Worm (Caenorhabditis elegans) whole organism, L3 larva: Measurements from ENCODE around the gene F30B5.11.

Experiments used
- R02D3.7 ChIP-seq: fragments of 150-350 bp; optimal IDR thresholded peaks from 2 replicates; lab custom pipeline; 2014; ENCODE audit warnings: missing biosample characterization, missing genetic modification characterization
- aly-2 ChIP-seq: fragments of 150-350 bp; optimal IDR thresholded peaks from 2 replicates; lab custom pipeline; 2014; ENCODE audit warnings: missing biosample characterization, missing genetic modification characterization
- ama-1 ChIP-seq: fragments of 150-350 bp; optimal IDR thresholded peaks from 2 replicates; lab custom pipeline; 2018
- ceh-16 ChIP-seq: sonication (generic microtip); optimal IDR thresholded peaks from 2 replicates; lab custom pipeline; 2017; ENCODE audit warnings: missing biosample characterization, missing genetic modification characterization
- ceh-28 ChIP-seq: fragments of 150-350 bp; optimal IDR thresholded peaks from 2 replicates; lab custom pipeline; 2014; ENCODE audit warnings: missing biosample characterization, missing genetic modification reagents, missing genetic modification characterization
- ceh-82 ChIP-seq: fragments of 150-350 bp; optimal IDR thresholded peaks from 2 replicates; lab custom pipeline; 2014; ENCODE audit warnings: missing biosample characterization, missing genetic modification characterization
- ceh-9 ChIP-seq: sonication (generic microtip); optimal IDR thresholded peaks from 2 replicates; lab custom pipeline; 2018; ENCODE audit warnings: missing biosample characterization, missing genetic modification characterization
- egl-5 ChIP-seq: fragments of 150-350 bp; optimal IDR thresholded peaks from 2 replicates; lab custom pipeline; 2017; ENCODE audit warnings: missing biosample characterization, missing genetic modification reagents, missing genetic modification characterization, inconsistent platforms
- elt-1 ChIP-seq: fragments of 150-350 bp; optimal IDR thresholded peaks from 2 replicates; lab custom pipeline; 2014; ENCODE audit warnings: missing biosample characterization, missing genetic modification characterization
- elt-3 ChIP-seq, 3 experiments: fragments of 150-350 bp in 1 of 3; sonication (generic microtip) in 2 of 3; optimal IDR thresholded peaks; 2 replicates in 2 of 3; 4 replicates in 1 of 3; lab custom pipeline; 2014 to 2017; ENCODE audit warnings: missing biosample characterization in 3 of 3, missing genetic modification characterization in 3 of 3
- fkh-10 ChIP-seq: sonication (generic microtip); optimal IDR thresholded peaks from 2 replicates; lab custom pipeline; 2017; ENCODE audit warnings: missing biosample characterization, missing genetic modification reagents, missing genetic modification characterization
- fkh-2 ChIP-seq: fragments of 150-350 bp; optimal IDR thresholded peaks from 2 replicates; lab custom pipeline; 2014; ENCODE audit warnings: missing biosample characterization, missing genetic modification reagents, missing genetic modification characterization
- fos-1 ChIP-seq: fragments of 150-350 bp; optimal IDR thresholded peaks from 2 replicates; lab custom pipeline; 2014; ENCODE audit warnings: missing biosample characterization, missing genetic modification characterization
- jun-1 ChIP-seq: fragments of 150-350 bp; optimal IDR thresholded peaks from 2 replicates; lab custom pipeline; 2014; ENCODE audit warnings: missing biosample characterization, missing genetic modification reagents, missing genetic modification characterization
- lin-15B ChIP-seq: fragments of 150-350 bp; optimal IDR thresholded peaks from 2 replicates; lab custom pipeline; 2014; ENCODE audit warnings: missing biosample characterization, missing genetic modification characterization
- lin-39 ChIP-seq: fragments of 150-350 bp; optimal IDR thresholded peaks from 2 replicates; lab custom pipeline; 2018; ENCODE audit warnings: missing biosample characterization, missing genetic modification reagents, missing genetic modification characterization
- lsy-12 ChIP-seq: sonication (generic microtip); optimal IDR thresholded peaks from 2 replicates; lab custom pipeline; 2016; ENCODE audit warnings: mild to moderate bottlenecking, missing genetic modification characterization, missing compliant biosample characterization
- mdl-1 ChIP-seq: fragments of 150-350 bp; optimal IDR thresholded peaks from 2 replicates; lab custom pipeline; 2014; ENCODE audit warnings: missing biosample characterization, missing genetic modification characterization
- nfya-1 ChIP-seq: sonication (generic microtip); optimal IDR thresholded peaks from 2 replicates; lab custom pipeline; 2017; ENCODE audit warnings: missing genetic modification characterization, mild to moderate bottlenecking, missing compliant biosample characterization, antibody characterized with exemption, moderate library complexity; ENCODE audit not compliant: insufficient read depth
- nhr-11 ChIP-seq: fragments of 150-350 bp; optimal IDR thresholded peaks from 2 replicates; lab custom pipeline; 2014; ENCODE audit warnings: missing biosample characterization, missing genetic modification characterization
- nhr-12 ChIP-seq: fragments of 150-350 bp; optimal IDR thresholded peaks from 2 replicates; lab custom pipeline; 2014; ENCODE audit warnings: missing biosample characterization, missing genetic modification characterization
- nhr-23 ChIP-seq: fragments of 150-350 bp; optimal IDR thresholded peaks from 2 replicates; lab custom pipeline; 2014; ENCODE audit warnings: missing biosample characterization, missing genetic modification reagents, missing genetic modification characterization
- nhr-237 ChIP-seq: fragments of 150-350 bp; optimal IDR thresholded peaks from 2 replicates; lab custom pipeline; 2014; ENCODE audit warnings: missing biosample characterization, missing genetic modification characterization
- nhr-25 ChIP-seq: sonication (generic microtip); optimal IDR thresholded peaks from 2 replicates; lab custom pipeline; 2017; ENCODE audit warnings: missing biosample characterization, missing genetic modification characterization
- nhr-28 ChIP-seq: fragments of 150-350 bp; optimal IDR thresholded peaks from 2 replicates; lab custom pipeline; 2014; ENCODE audit warnings: missing biosample characterization, missing genetic modification characterization
- nhr-43 ChIP-seq: sonication (generic microtip); optimal IDR thresholded peaks from 2 replicates; lab custom pipeline; 2016; ENCODE audit warnings: mild to moderate bottlenecking, missing genetic modification characterization, missing compliant biosample characterization; ENCODE audit not compliant: poor library complexity, severe bottlenecking
- nhr-67 ChIP-seq: fragments of 150-350 bp; optimal IDR thresholded peaks from 2 replicates; lab custom pipeline; 2014; ENCODE audit warnings: missing biosample characterization, missing genetic modification characterization
- nhr-77 ChIP-seq: fragments of 150-350 bp; optimal IDR thresholded peaks from 2 replicates; lab custom pipeline; 2014; ENCODE audit warnings: missing biosample characterization, missing genetic modification characterization
- pha-4 ChIP-seq: fragments of 150-350 bp; optimal IDR thresholded peaks from 2 replicates; lab custom pipeline; 2014; ENCODE audit warnings: missing biosample characterization, missing genetic modification reagents, missing genetic modification characterization
- pqm-1 ChIP-seq: fragments of 150-350 bp; optimal IDR thresholded peaks from 2 replicates; lab custom pipeline; 2017; ENCODE audit warnings: missing biosample characterization, missing genetic modification characterization, inconsistent platforms
- sea-2 ChIP-seq: fragments of 150-350 bp; sonication (generic microtip); optimal IDR thresholded peaks from 4 replicates; lab custom pipeline; 2014; ENCODE audit warnings: missing biosample characterization, missing genetic modification reagents, missing genetic modification characterization
- tbx-2 ChIP-seq: sonication (generic microtip); optimal IDR thresholded peaks from 2 replicates; lab custom pipeline; 2016; ENCODE audit warnings: mild to moderate bottlenecking, missing genetic modification characterization, missing compliant biosample characterization
- unc-39 ChIP-seq: sonication (generic microtip); optimal IDR thresholded peaks from 4 replicates; lab custom pipeline; 2017; ENCODE audit warnings: missing biosample characterization, missing genetic modification characterization
- unc-62 ChIP-seq: fragments of 150-350 bp; sonication (generic microtip); optimal IDR thresholded peaks from 4 replicates; lab custom pipeline; 2014; ENCODE audit warnings: missing biosample characterization, missing genetic modification reagents, missing genetic modification characterization
- zag-1 ChIP-seq: fragments of 150-350 bp; optimal IDR thresholded peaks from 2 replicates; lab custom pipeline; 2014; ENCODE audit warnings: missing biosample characterization, missing genetic modification characterization
- ztf-11 ChIP-seq: fragments of 150-350 bp; optimal IDR thresholded peaks from 2 replicates; lab custom pipeline; 2014; ENCODE audit warnings: missing biosample characterization, missing genetic modification characterization
- ztf-4 ChIP-seq: fragments of 150-350 bp; optimal IDR thresholded peaks from 2 replicates; lab custom pipeline; 2014; ENCODE audit warnings: missing biosample characterization, missing genetic modification characterization

F30B5.11 gene

DNA sequence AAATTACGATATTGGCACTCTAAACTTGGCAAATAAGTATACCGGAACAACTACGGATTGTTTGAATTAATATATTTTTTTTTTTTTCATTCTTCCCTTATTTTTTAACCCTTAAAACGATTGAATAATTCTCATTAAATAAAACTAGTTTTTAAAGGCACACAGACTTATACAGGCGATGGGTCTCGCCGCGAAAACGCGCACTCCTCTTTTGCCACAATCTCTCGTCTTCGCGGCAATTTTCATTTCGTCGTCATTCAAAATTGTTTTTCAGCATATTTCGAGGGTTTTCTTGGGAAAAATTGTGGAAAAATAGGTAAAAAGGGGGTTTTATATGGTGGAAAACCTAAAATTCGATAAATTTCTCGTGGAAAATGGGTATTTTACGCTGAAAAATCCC lies 27.5 kb upstream of the F30B5.11 start (continued):
- TF ChIP-seq elt-3 (tag; optimal IDR thresholded peaks at IDR 0.05; lab: Kevin White, UChicago) = no peak
- TF ChIP-seq ceh-16 = no peak
- no peak for TF ChIP-seq sea-2 (GFP tag; lab: Kevin White, UChicago)
- TF ChIP-seq pha-4 (tag; lab: Kevin White, UChicago) = peak; percentile 71
- TF ChIP-seq ceh-9 (tag; lab: Kevin White, UChicago) = no peak
- no peak for TF ChIP-seq nhr-67 (tag; lab: Kevin White, UChicago)
- TF ChIP-seq nhr-77 = no peak

ce11 chrIV:4246493-4246892 lies 26.6 kb upstream of the F30B5.11 start, which contains the start of gene ttr-20:
Gene ttr-20 (plus strand): TSS chrIV:4246793.
- TF ChIP-seq elt-1 (tag; lab: Kevin White, UChicago) (no peak), unc-39 (no peak), nhr-12 (no peak), ceh-9 (tag; lab: Kevin White, UChicago) (no peak), lsy-12 (tag; lab: Kevin White, UChicago) (no peak), pqm-1 (tag; lab: Kevin White, UChicago) (no peak), nhr-43 (no peak), ztf-4 (tag; lab: Kevin White, UChicago) (no peak), lin-39 (tag; lab: Kevin White, UChicago) (no peak)

- TF ChIP-seq nhr-23 (tag; lab: Kevin White, UChicago) (no peak), egl-5 (tag; lab: Kevin White, UChicago) (peak; percentile 15)
Measured at ce11 chrIV:4244510-4244909, 24.6 kb upstream of the F30B5.11 start, which contains the start of gene col-34. Gene col-34 (minus strand): TSS chrIV:4244610.

- TF ChIP-seq ztf-4 (tag; lab: Kevin White, UChicago) (no peak), ama-1 (lab: Kevin White, UChicago) (no peak), ztf-11 (tag; lab: Kevin White, UChicago) (no peak), jun-1 (tag; lab: Kevin White, UChicago) (no peak), ceh-82 (tag; lab: Kevin White, UChicago) (no peak), sea-2 (GFP tag; lab: Kevin White, UChicago) (no peak), unc-62 (no peak), tbx-2 (tag; lab: Kevin White, UChicago) (no peak)
Measured at ce11 chrIV:4243830-4244406, 24.0 kb upstream of the F30B5.11 start.

DNA sequence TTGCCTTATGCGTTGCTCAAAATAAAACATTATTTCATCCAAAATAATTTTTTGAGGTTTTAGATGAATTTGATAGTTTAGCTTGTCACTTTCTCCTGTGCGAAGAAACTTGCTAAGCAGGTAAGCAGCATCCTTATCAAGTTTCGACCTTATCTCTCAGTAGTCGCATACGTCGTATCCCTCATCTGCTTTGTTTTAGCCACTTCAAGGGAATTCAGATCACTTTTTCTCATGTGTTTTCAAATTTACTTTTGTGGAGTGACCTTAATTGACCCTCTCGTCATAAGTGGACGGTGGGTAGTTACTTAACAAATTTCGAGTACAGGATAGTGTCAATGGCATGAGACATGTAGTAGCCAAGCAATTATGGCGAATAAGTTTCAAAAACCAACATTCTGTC lies 16.8 kb upstream of the F30B5.11 start:
- TF ChIP-seq tbx-2 (tag; lab: Kevin White, UChicago) = peak; percentile 46
- no peak for TF ChIP-seq nhr-43
- TF ChIP-seq nhr-11 (tag; lab: Kevin White, UChicago) = no peak
- TF ChIP-seq pha-4 (tag; lab: Kevin White, UChicago) = no peak
- TF ChIP-seq fos-1 (tag; lab: Kevin White, UChicago) = no peak
- TF ChIP-seq mdl-1 (tag; lab: Kevin White, UChicago) = no peak
- no peak for TF ChIP-seq ceh-28 (tag; lab: Kevin White, UChicago)
- no peak for TF ChIP-seq fkh-10 (GFP tag; lab: Kevin White, UChicago)
- TF ChIP-seq nhr-237 (tag; lab: Kevin White, UChicago) = no peak
- TF ChIP-seq nhr-77 = peak; percentile 55
- no peak for TF ChIP-seq jun-1 (tag; lab: Kevin White, UChicago)
- no peak for TF ChIP-seq nhr-23 (tag; lab: Kevin White, UChicago)
- TF ChIP-seq nhr-25 = peak; percentile 68
- no peak for TF ChIP-seq nhr-12
- no peak for TF ChIP-seq sea-2 (GFP tag; lab: Kevin White, UChicago)
- TF ChIP-seq ama-1 (lab: Kevin White, UChicago) = peak; percentile 90
- TF ChIP-seq zag-1 (tag; lab: Kevin White, UChicago) = no peak
- TF ChIP-seq lin-39 (tag; lab: Kevin White, UChicago) = no peak
- TF ChIP-seq nfya-1 (tag; lab: Kevin White, UChicago) = peak; percentile 18
- no peak for TF ChIP-seq pqm-1 (tag; lab: Kevin White, UChicago)
- no peak for TF ChIP-seq ceh-9 (tag; lab: Kevin White, UChicago)
- peak in 1 of 3 experiments; percentile 93 for TF ChIP-seq elt-3 (tag; optimal IDR thresholded peaks at IDR 0.05; lab: Kevin White, UChicago)
- no peak for TF ChIP-seq nhr-28 (tag; lab: Kevin White, UChicago)
- no peak for TF ChIP-seq lin-15B (tag; lab: Kevin White, UChicago)
- no peak for TF ChIP-seq fkh-2
- no peak for TF ChIP-seq nhr-67 (tag; lab: Kevin White, UChicago)
- TF ChIP-seq unc-39 = no peak
- no peak for TF ChIP-seq R02D3.7 (tag; lab: Kevin White, UChicago)
- TF ChIP-seq aly-2 (tag; lab: Kevin White, UChicago) = no peak
- no peak for TF ChIP-seq ztf-4 (tag; lab: Kevin White, UChicago)
- no peak for TF ChIP-seq egl-5 (tag; lab: Kevin White, UChicago)
